Worm (Caenorhabditis elegans) whole organism, dauer: Measurements from ENCODE around the gene C36B7.6.

ENCODE experiments used
- unc-62 ChIP-seq: sonication (generic microtip); optimal IDR thresholded peaks from 2 replicates; lab custom pipeline; 2017; ENCODE audit warnings: missing biosample characterization, missing genetic modification reagents, missing genetic modification characterization

C36B7.6 gene

DNA sequence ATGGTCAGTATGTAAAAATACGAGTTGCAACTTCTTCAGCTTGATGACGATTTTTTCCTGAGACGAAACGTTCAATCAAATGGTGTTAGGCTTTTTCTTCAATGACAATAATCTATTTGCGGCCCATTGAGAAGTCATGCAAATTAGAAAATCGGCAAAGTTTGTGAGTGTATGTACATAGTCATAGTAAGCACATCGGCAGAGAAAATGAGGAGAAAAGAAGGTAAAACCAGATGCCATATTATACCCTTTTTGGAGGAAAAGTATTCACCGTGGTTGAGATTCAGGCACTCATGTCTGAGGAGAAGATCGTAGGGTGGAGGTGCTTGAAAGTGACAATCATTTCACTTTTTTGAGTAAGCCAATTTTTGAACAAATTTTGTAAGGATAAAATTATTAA lies 3.8 kb downstream of the C36B7.6 start, which contains the start of gene C36B7.5:
Gene C36B7.5, minus strand, starts transcription at position 101 of the 400 bp plus-strand sequence.
- no peak for TF ChIP-seq unc-62 (GFP tag; lab: Kevin White, UChicago)

DNA sequence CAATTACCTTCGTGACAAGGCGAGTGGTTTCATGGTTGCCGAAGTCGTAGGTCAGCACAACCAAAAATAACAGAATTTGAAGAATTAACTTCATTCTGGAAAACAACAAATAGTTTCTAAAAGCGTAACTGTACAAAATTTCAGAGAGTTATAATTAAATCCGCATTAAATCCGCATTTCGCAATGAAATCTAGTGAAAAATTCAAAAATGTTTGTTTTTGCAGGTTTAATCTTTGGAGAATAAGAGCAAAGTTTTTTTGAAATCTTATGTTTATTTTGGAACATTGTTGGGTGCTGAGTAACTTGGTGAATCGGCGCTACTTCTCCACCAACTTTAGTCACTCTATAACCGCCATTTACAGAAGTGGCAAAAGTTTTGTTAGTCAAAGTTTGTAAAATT lies 14.2 kb downstream of the C36B7.6 start, which contains the start of gene C36B7.4:
Gene C36B7.4, minus strand, starts transcription at position 101 of the 400 bp plus-strand sequence.
- no peak for TF ChIP-seq unc-62 (GFP tag; lab: Kevin White, UChicago)

DNA sequence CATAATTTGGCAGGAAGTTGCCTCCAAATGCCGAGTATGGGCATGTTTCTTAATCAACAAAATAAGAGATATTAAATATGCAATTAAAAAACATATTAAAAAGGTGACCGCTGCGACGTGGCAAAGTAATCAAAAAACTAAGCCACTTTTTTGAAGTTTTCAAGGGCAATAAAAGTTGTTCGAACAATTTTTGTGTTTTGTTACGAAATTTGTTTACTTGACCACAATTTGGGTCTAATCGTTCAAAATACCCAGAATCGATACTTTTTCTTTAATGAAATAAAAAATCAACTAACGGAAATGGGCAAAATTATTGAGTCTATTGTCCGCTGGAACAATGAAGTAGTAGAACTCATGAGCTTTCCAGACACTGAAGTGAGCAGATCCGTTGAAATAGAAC lies 15.1 kb downstream of the C36B7.6 start, which contains the start of gene Y1B5A.1:
Gene Y1B5A.1, plus strand, starts transcription at position 301 of the 400 bp plus-strand sequence.
- TF ChIP-seq unc-62 (GFP tag; lab: Kevin White, UChicago): no peak

DNA sequence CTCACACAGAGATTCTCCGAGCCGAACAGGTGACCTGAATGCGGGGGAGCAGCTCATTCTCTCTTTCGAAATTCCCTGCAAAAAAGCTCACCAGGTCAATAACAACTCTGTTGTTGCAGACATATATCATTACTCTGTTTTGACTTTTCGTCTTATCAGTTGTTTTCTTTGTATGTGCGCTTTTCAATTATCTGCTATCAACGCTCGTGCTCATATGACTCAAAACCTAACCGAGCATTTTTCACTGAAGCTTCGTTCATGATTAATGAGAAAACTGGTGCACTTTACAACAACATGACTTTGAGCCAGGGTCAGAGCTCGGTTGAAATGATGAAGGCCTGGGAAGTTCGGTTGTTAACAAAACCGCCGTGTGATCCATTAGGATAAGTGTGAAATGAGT lies 23.7 kb downstream of the C36B7.6 start:
- TF ChIP-seq unc-62 (GFP tag; lab: Kevin White, UChicago): no peak

DNA sequence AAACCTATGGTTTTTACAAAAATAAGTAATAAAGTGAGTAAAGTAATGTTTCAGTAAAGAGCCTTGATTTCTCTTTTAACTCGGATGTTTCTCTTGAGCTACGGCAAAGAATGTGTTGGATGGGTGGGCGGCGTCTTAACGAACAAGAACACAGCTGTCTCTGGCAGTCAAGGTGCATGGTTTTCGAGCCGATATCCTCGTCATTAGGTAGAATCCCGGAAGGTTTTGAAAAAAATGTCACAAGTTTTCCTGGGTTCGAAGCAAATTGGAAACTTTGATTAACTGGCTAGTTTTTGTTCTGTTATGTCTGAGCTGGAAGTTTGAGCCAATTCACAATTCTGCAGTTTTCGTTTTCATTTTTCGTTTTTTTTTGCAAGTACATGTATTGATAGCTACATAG lies 24.9 kb downstream of the C36B7.6 start, which contains the start of gene B0403.6:
Gene B0403.6, minus strand, starts transcription at position 101 of the 400 bp plus-strand sequence.
- TF ChIP-seq unc-62 (GFP tag; lab: Kevin White, UChicago): no peak

DNA sequence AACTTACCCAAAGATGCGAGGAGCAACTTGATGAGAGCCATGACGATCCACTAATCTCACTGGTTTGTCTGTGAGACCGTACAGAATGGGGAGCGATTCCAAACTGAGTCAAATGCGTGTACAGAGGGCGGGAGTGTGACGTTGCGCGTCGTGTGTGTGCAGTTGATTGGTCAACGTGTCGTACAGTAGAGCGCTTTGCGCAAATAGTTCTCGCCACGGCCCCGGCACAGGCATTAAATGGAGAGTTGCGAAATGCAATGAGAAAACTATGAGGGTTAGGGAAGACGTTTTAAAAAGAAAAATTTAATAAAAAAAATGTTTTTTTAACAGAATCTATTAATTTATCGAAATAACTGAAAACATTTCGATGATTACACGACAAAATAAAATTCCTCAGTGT lies 31.7 kb downstream of the C36B7.6 start, which contains the start of gene pdi-6:
Gene pdi-6, minus strand, starts transcription at position 164 of the 400 bp plus-strand sequence.
- TF ChIP-seq unc-62 (GFP tag; lab: Kevin White, UChicago): no peak

DNA sequence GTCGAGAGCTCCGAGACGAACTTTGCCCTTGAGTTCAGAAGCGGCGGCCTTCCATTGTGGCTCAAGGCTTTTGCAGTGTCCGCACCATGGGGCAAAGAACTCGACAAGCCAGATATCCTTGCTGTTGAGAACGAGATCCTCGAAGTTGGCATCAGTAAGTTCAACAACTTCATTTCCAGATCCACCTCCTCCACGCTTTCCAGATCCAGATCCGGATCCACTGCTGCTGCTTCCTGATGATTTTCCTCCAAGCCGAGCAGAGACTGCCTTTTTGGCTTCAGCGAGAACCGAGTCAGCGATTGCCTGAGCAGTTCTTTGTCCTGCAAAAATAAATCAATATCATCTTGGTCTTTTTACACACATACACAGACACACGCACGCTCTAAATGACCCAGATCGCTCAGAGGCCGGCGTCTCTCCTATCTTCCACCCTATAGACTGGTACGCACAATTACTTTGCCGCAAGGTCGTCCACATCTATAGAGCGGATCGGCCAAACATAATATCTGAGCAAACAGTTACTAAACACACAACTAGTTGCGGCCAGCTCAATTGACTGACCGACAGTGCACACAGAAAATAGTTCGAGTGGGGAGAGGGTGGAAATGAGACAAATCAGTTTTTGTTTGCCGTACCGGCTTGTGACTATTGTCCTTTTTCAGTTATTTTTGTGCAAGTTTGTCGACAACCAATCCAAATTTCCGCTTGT lies 32.7 kb downstream of the C36B7.6 start:
- no peak for TF ChIP-seq unc-62 (GFP tag; lab: Kevin White, UChicago)

DNA sequence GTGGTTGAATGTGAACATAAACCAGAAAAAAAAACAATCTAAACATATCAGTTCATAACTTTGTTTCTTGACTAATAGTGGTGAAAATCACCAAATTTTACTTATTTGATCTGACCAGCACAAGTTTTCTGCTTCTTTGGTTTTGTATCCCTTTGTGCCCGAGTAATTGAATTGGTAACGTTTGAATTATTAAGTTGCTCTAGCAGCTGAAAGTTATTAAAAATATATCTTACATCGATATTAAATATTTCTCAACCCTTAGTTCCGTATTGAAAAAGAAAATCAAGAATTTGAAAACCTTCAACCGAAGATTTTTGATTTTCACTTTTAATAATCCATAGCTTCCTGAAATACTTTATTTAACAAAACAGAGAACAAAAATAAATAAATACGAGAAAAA lies 34.1 kb downstream of the C36B7.6 start:
- no peak for TF ChIP-seq unc-62 (GFP tag; lab: Kevin White, UChicago)

DNA sequence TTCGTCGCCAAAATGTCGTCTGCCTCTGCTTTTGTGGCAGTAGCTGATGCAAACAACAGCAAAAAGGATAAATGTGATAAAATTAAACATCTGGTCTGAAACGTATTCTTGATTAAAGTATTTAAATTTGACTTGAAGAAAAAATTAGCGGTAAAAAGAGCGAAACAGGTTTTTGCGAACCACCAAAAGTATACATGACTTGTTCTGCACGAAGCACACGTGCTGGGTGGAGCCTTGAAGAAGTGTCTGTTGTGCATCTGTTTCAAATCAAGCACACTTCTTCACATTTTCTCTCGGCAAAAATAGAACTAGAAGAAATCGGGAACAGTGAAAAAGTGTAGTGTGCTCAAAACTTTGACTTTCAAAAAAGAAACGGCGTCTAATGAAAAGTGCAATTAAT lies 36.9 kb downstream of the C36B7.6 start, which contains the start of gene B0403.3:
Gene B0403.3, minus strand, starts transcription at position 101 of the 400 bp plus-strand sequence.
- no peak for TF ChIP-seq unc-62 (GFP tag; lab: Kevin White, UChicago)

DNA sequence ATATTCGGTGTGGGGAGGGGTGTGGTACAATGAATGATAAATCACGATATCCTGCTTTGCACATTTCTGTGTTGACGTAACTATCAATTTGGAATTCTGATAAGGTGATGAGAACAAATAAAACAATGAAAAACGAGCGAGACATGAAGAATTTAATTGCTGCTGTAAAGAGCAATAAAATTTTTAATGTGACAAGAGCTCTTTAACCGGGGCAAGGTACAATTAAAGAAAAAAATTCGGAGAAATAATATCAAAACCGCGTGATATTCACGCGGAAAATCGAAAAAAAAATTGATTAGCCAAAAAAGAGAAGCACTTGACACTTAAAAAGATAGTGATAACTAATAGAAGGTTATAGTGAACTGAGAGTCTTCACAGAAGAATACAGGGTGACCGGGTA lies 38.9 kb downstream of the C36B7.6 start:
- no peak for TF ChIP-seq unc-62 (GFP tag; lab: Kevin White, UChicago)

DNA sequence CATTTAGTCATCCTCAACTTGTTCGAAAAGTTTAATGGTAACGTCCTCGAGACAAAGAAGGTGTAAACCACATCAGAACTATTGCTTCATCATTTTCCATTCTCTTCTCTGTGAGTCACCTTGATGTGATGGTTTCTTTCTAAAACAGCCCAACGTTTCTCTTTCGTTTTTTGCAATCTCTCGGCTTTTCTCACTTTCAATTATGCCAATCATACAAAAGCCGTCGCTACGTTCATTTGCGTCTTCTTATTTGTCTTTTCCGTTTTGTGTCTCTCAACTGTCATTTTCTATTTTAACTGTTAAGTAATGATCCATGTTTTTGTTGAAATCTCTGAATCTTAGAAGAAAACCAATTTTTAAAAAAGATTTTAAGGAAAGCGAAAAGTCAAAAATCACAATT lies 42.8 kb downstream of the C36B7.6 start, which contains the start of gene B0403.5:
Gene B0403.5, plus strand, starts transcription at position 368 of the 400 bp plus-strand sequence.
- no peak for TF ChIP-seq unc-62 (GFP tag; lab: Kevin White, UChicago)

DNA sequence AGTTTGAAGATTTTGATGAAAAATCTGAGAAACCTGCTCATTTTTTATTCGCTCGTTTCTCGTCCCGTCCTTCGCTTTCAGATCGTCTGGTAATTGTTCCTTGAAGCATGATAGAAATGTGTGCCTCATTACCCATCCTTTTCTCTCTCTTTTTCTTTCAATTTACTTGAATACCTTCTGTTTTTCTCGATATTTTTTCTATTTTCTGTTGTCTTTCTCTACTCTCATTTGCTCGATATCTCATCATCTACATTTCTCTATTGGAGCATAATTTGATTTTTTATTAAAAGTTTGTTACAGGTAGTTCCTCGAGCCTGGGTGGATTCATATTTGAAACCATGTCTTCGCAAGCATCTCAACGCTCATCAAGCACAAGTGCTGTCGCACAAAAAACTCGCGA lies 49.8 kb downstream of the C36B7.6 start, which contains the start of gene ubc-17:
Gene ubc-17, plus strand, starts transcription at position 301 of the 400 bp plus-strand sequence.
- no peak for TF ChIP-seq unc-62 (GFP tag; lab: Kevin White, UChicago)
